Fruit fly (Drosophila melanogaster): ENCODE data around the gene hth.

- TF ChIP-seq Awh (GFP tag; IDR thresholded peaks at IDR 0.05) (no peak), ase (GFP tag; IDR thresholded peaks at IDR 0.05) (no peak), CG9817 (tag; optimal IDR thresholded peaks at IDR 0.05) (no peak), hb (GFP tag; IDR thresholded peaks at IDR 0.05; ENCODE audit: partially characterized antibody) (no peak), CG33557 (GFP tag; optimal IDR thresholded peaks at IDR 0.05) (no peak)
Measured at dm6 chr3R:10587427-10587826, 51.9 kb downstream of the hth start.

Data from whole organism, embryonic.